Worm (Caenorhabditis elegans) whole organism, mixed stage, embryonic: ENCODE measurements around the gene JC8.16.

Source experiments
- mls-2 ChIP-seq: sonication (generic microtip); optimal IDR thresholded peaks from 2 replicates; lab custom pipeline; 2016; ENCODE audit warnings: mild to moderate bottlenecking, missing genetic modification characterization, moderate library complexity, missing compliant biosample characterization
- nhr-28 ChIP-seq: fragments of 150-350 bp; optimal IDR thresholded peaks from 2 replicates; lab custom pipeline; 2014; ENCODE audit warnings: missing biosample characterization, missing genetic modification characterization

ce11 chrIV:13299648-13300047 lies 40.7 kb downstream of the JC8.16 start:
- no peak for TF ChIP-seq mls-2
- TF ChIP-seq nhr-28: no peak
